Worm (Caenorhabditis elegans): ENCODE results near the gene T23B7.3.

- TF ChIP-seq blmp-1 (tag; optimal IDR thresholded peaks at IDR 0.05) (no peak), nhr-28 (tag; optimal IDR thresholded peaks at IDR 0.05) (no peak), nhr-76 (tag; optimal IDR thresholded peaks at IDR 0.05) (no peak), lin-32 (GFP tag; optimal IDR thresholded peaks at IDR 0.05) (no peak), mls-2 (tag; optimal IDR thresholded peaks at IDR 0.05) (no peak), ztf-11 (tag; optimal IDR thresholded peaks at IDR 0.05) (no peak), unc-62 (GFP tag; optimal IDR thresholded peaks at IDR 0.05) (no peak), sptf-1 (tag; optimal IDR thresholded peaks at IDR 0.05) (no peak), snpc-4 (tag; optimal IDR thresholded peaks at IDR 0.05) (no peak)
Observed at ce11 chrII:4806726-4807125, 43.3 kb upstream of the T23B7.3 start.

Data from whole organism, mixed stage, embryonic.